Worm (Caenorhabditis elegans): ENCODE results near the gene unc-44.

- no peak for TF ChIP-seq lin-39 (tag; optimal IDR thresholded peaks at IDR 0.05)
- TF ChIP-seq ZK546.5 (tag; optimal IDR thresholded peaks at IDR 0.05) = no peak
- peak; percentile 43 for TF ChIP-seq nhr-6 (tag; optimal IDR thresholded peaks at IDR 0.05)
Measured at ce11 chrIV:5967035-5967499, 8.3 kb upstream of the unc-44 start.

Measured in whole organism, L2 larva.